Worm (Caenorhabditis elegans): ENCODE results near the gene C49F8.15.
A peak's percentile ranks its signal among the peaks of the same experiment; 100 is the strongest.

The C49F8.15 gene

DNA sequence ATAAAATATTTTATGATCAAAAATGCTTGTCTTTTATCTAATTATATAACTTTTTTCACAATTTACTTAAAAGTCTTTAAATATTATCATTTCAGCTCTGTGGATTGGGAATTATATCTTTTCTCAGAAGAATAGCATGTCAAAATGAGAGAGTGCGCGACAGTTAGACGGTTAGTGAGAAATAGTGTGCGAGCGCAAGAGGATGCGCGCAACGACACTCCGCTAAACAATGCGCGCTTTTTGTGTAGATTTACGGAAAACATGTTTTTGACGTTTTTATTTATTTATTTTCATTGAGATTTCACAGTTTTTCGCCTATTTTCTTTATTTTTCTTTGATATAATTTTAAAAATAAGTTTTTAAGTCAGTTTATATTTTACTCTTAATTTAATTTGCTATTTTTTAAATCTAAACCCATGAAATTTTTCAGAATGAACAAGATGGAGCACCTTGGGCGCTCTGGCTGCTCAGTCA lies 34.2 kb upstream of the C49F8.15 start, which contains the start of gene F02C12.3:
Gene F02C12.3, plus strand, starts transcription at position 424 of the 474 bp plus-strand sequence.
- TF ChIP-seq pha-2 (tag; optimal IDR thresholded peaks at IDR 0.05) (no peak), elt-4 (tag; optimal IDR thresholded peaks at IDR 0.05) (no peak), ref-2 (tag; optimal IDR thresholded peaks at IDR 0.05) (no peak), K02D7.2 (tag; optimal IDR thresholded peaks at IDR 0.05) (no peak), ztf-16 (tag; optimal IDR thresholded peaks at IDR 0.05) (no peak), hlh-30 (tag; optimal IDR thresholded peaks at IDR 0.05; ENCODE audit: insufficient read depth) (no peak), F13H6.1 (tag; optimal IDR thresholded peaks at IDR 0.05) (no peak), ama-1 (optimal IDR thresholded peaks at IDR 0.05) (no peak), mec-3 (tag; optimal IDR thresholded peaks at IDR 0.05; ENCODE audit: borderline replicate concordance) (no peak), ceh-14 (tag; optimal IDR thresholded peaks at IDR 0.05) (no peak), ceh-48 (tag; optimal IDR thresholded peaks at IDR 0.05) (no peak), dve-1 (tag; optimal IDR thresholded peaks at IDR 0.05) (peak; percentile 51), lin-11 (tag; optimal IDR thresholded peaks at IDR 0.05) (no peak), fkh-6 (tag; optimal IDR thresholded peaks at IDR 0.05) (no peak), syd-9 (tag; optimal IDR thresholded peaks at IDR 0.05) (no peak), che-1 (tag; optimal IDR thresholded peaks at IDR 0.05) (no peak), ceh-22 (tag; optimal IDR thresholded peaks at IDR 0.05) (no peak), hlh-8 (tag; optimal IDR thresholded peaks at IDR 0.05) (no peak), unc-55 (GFP tag; optimal IDR thresholded peaks at IDR 0.05) (peak; percentile 35), ceh-24 (tag; optimal IDR thresholded peaks at IDR 0.05) (no peak), zip-5 (tag; optimal IDR thresholded peaks at IDR 0.05) (no peak), fkh-10 (GFP tag; optimal IDR thresholded peaks at IDR 0.05) (no peak), ttx-3 (tag; optimal IDR thresholded peaks at IDR 0.05) (no peak), pros-1 (tag; optimal IDR thresholded peaks at IDR 0.05) (no peak), eyg-1 (tag; optimal IDR thresholded peaks at IDR 0.05) (no peak), fax-1 (tag; optimal IDR thresholded peaks at IDR 0.05) (no peak), elt-2 (tag; optimal IDR thresholded peaks at IDR 0.05) (no peak), sox-2 (GFP tag; IDR thresholded peaks at IDR 0.05) (no peak), gmeb-2 (tag; optimal IDR thresholded peaks at IDR 0.05) (no peak), unc-3 (GFP tag; conservative IDR thresholded peaks at IDR 0.05) (no peak), unc-3 (tag; optimal IDR thresholded peaks at IDR 0.05) (no peak), ceh-31 (tag; optimal IDR thresholded peaks at IDR 0.05) (no peak), sdc-2 (tag; optimal IDR thresholded peaks at IDR 0.05) (peak; percentile 28), hlh-13 (GFP tag; optimal IDR thresholded peaks at IDR 0.05) (no peak), C08G9.2 (tag; optimal IDR thresholded peaks at IDR 0.05) (no peak), pax-1 (tag; optimal IDR thresholded peaks at IDR 0.05) (peak; percentile 60), pqm-1 (tag; optimal IDR thresholded peaks at IDR 0.05) (no peak), ahr-1 (tag; optimal IDR thresholded peaks at IDR 0.05) (no peak), pha-4 (tag; optimal IDR thresholded peaks at IDR 0.05) (no peak), sox-4 (tag; optimal IDR thresholded peaks at IDR 0.05) (no peak), ceh-18 (tag; optimal IDR thresholded peaks at IDR 0.05) (no peak), nfya-1 (tag; optimal IDR thresholded peaks at IDR 0.05) (peak; percentile 58), ceh-30 (tag; optimal IDR thresholded peaks at IDR 0.05) (no peak), ets-4 (tag; optimal IDR thresholded peaks at IDR 0.05) (no peak), hlh-15 (tag; optimal IDR thresholded peaks at IDR 0.05) (no peak), K09A11.1 (tag; optimal IDR thresholded peaks at IDR 0.05; ENCODE audit: insufficient read depth) (no peak)
